Fruit fly (Drosophila melanogaster): ENCODE measurements around the gene CG12483.

CG12483 gene

dm6 chr3L:128295-129117, 30.3 kb upstream of the CG12483 start (continued):
- TF ChIP-seq Opbp (GFP tag; IDR thresholded peaks at IDR 0.05; ENCODE audit: partially characterized antibody) = no peak
- TF ChIP-seq CG2199 (GFP tag; IDR thresholded peaks at IDR 0.05) = peak; percentile 89
- no peak for TF ChIP-seq CG8478 (optimal IDR thresholded peaks at IDR 0.05)
- TF ChIP-seq HmgZ (tag; optimal IDR thresholded peaks at IDR 0.05) = no peak
- no peak for TF ChIP-seq Usf (GFP tag; optimal IDR thresholded peaks at IDR 0.05)
- peak; percentile 66 for TF ChIP-seq Deaf1 (tag; optimal IDR thresholded peaks at IDR 0.05)
- TF ChIP-seq Max (GFP tag; optimal IDR thresholded peaks at IDR 0.05) = peak; percentile 9
- peak; percentile 37 for TF ChIP-seq abd-A (tag; optimal IDR thresholded peaks at IDR 0.05)
- TF ChIP-seq CG18599 (GFP tag; optimal IDR thresholded peaks at IDR 0.05) = no peak
- no peak for TF ChIP-seq ems (GFP tag; optimal IDR thresholded peaks at IDR 0.05)
- no peak for TF ChIP-seq CG1529 (GFP tag; optimal IDR thresholded peaks at IDR 0.05)
- TF ChIP-seq CG4854 (GFP tag; optimal IDR thresholded peaks at IDR 0.05) = no peak
- no peak for TF ChIP-seq vfl (GFP tag; optimal IDR thresholded peaks at IDR 0.05)
- TF ChIP-seq insv (GFP tag; optimal IDR thresholded peaks at IDR 0.05) = no peak
- no peak for TF ChIP-seq CG10274 (GFP tag; optimal IDR thresholded peaks at IDR 0.05)
- TF ChIP-seq maf-S (GFP tag; optimal IDR thresholded peaks at IDR 0.05) = no peak
- 0 out of 3 replicates have a peak, but pooled peaks have one; percentile 41 for TF ChIP-seq z (GFP tag; IDR thresholded peaks at IDR 0.05)
- no peak for TF ChIP-seq Taf1 (GFP tag; IDR thresholded peaks at IDR 0.05)
- no peak for TF ChIP-seq CG9215 (GFP tag; IDR thresholded peaks at IDR 0.05)
- peak; percentile 65 for TF ChIP-seq nom (GFP tag; optimal IDR thresholded peaks at IDR 0.05)
- TF ChIP-seq dysf (GFP tag; IDR thresholded peaks at IDR 0.05) = no peak
- TF ChIP-seq unc-4 (GFP tag; IDR thresholded peaks at IDR 0.05; ENCODE audit: partially characterized antibody) = no peak
- no peak for TF ChIP-seq Hr78 (GFP tag; optimal IDR thresholded peaks at IDR 0.05)
- no peak for TF ChIP-seq CG7745 (tag; optimal IDR thresholded peaks at IDR 0.05)
- no peak for TF ChIP-seq eyg (GFP tag; optimal IDR thresholded peaks at IDR 0.05)
- no peak for TF ChIP-seq dimm (GFP tag; IDR thresholded peaks at IDR 0.05)
- peak; percentile 68 for TF ChIP-seq stwl (tag; optimal IDR thresholded peaks at IDR 0.05)
- no peak for TF ChIP-seq H2.0 (GFP tag; IDR thresholded peaks at IDR 0.05)
- TF ChIP-seq ac (GFP tag; optimal IDR thresholded peaks at IDR 0.05) = no peak
- TF ChIP-seq C15 (GFP tag; IDR thresholded peaks at IDR 0.05) = no peak
- TF ChIP-seq zen (tag; optimal IDR thresholded peaks at IDR 0.05) = peak; percentile 24
- no peak for TF ChIP-seq CG32532 (GFP tag; IDR thresholded peaks at IDR 0.05)
- TF ChIP-seq MTF-1 (GFP tag; optimal IDR thresholded peaks at IDR 0.05; ENCODE audit: borderline replicate concordance) = no peak
- TF ChIP-seq CG16863 (GFP tag; optimal IDR thresholded peaks at IDR 0.05) = no peak
- 0 out of 2 replicates have a peak, but pooled peaks have one; percentile 9 for TF ChIP-seq Rfx (GFP tag; IDR thresholded peaks at IDR 0.05)
- no peak for TF ChIP-seq B-H1 (GFP tag; IDR thresholded peaks at IDR 0.05)
- TF ChIP-seq h (optimal IDR thresholded peaks at IDR 0.05) = no peak
- TF ChIP-seq CG15073 (GFP tag; optimal IDR thresholded peaks at IDR 0.05) = no peak
- no peak for TF ChIP-seq CG6272 (GFP tag; IDR thresholded peaks at IDR 0.05)
- no peak for TF ChIP-seq Sry-δ (GFP tag; optimal IDR thresholded peaks at IDR 0.05)
- TF ChIP-seq CG8281 (tag; optimal IDR thresholded peaks at IDR 0.05) = no peak
- no peak for TF ChIP-seq CG10462 (GFP tag; optimal IDR thresholded peaks at IDR 0.05)
- TF ChIP-seq CG4282 (GFP tag; optimal IDR thresholded peaks at IDR 0.05) = no peak
- no peak for TF ChIP-seq Lim3 (GFP tag; IDR thresholded peaks at IDR 0.05)
- no peak for TF ChIP-seq Optix (GFP tag; IDR thresholded peaks at IDR 0.05)
- TF ChIP-seq sr (GFP tag; IDR thresholded peaks at IDR 0.05) = no peak
- TF ChIP-seq CG6689 (GFP tag; IDR thresholded peaks at IDR 0.05) = no peak
- TF ChIP-seq chm (GFP tag; IDR thresholded peaks at IDR 0.05) = 0 out of 2 replicates have a peak, but pooled peaks have one; percentile 36
- TF ChIP-seq CG3281 (GFP tag; optimal IDR thresholded peaks at IDR 0.05) = no peak
- TF ChIP-seq pfk (GFP tag; optimal IDR thresholded peaks at IDR 0.05) = peak; percentile 99
- no peak for TF ChIP-seq CG17829 (tag; optimal IDR thresholded peaks at IDR 0.05)

All from whole organism, embryonic.